Worm (Caenorhabditis elegans) whole organism, L4/young adult: ENCODE data around the gene slo-2.

Experiments
- W03F9.2 ChIP-seq: fragments of 150-350 bp; optimal IDR thresholded peaks from 2 replicates; lab custom pipeline; 2014; ENCODE audit warnings: missing biosample characterization, missing genetic modification characterization
- dao-5 ChIP-seq: sonication (generic microtip); optimal IDR thresholded peaks from 2 replicates; lab custom pipeline; 2016; ENCODE audit warnings: missing genotype, missing genetic modification characterization, moderate library complexity, missing compliant biosample characterization
- him-1 ChIP-seq: sonication (generic microtip); optimal IDR thresholded peaks from 2 replicates; lab custom pipeline; 2016; ENCODE audit warnings: missing genotype, missing genetic modification reagents, missing genetic modification characterization, missing compliant biosample characterization

DNA sequence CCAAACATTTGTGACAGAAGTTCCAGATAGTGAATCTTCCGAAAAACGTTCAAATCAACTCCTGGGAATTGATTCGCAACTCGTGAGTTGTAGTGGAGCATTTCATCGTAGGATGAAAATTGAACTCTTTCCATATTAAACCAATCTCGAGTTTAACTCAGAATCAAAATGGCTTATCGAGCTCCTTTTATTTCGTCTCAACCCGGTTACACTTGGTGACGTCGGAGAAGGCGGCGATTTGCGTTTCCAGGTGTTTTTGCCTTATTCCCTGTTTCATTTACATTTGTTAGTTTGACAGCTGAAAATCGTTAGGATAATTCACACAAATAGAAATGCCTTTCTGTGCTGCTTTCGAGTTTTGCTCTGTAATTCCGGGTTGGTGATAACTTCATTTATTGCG lies 30.2 kb downstream of the slo-2 start, which contains the start of gene F42E11.3:
- no peak for TF ChIP-seq him-1 (tag; lab: Kevin White, UChicago)
- TF ChIP-seq W03F9.2 (tag; lab: Kevin White, UChicago), result no peak
- TF ChIP-seq dao-5 (tag; lab: Kevin White, UChicago), result no peak
